In genomic region chrII:14206211-14206610, ce11 we compare ENCODE assay signal across 3 worm cellular contexts.
TF ChIP-seq lines count a peak whose summit lies in the region.

No protein-coding gene starts in this region.

TF ChIP-seq in whole organism, early embryonic, 17 proteins besides CTCF, POLR2A, EP300 and RAD21:
- TF ChIP-seq ceh-36 (tag; optimal IDR thresholded peaks at IDR 0.05; lab: Kevin White, UChicago) (peak; percentile 88), tbx-37 (GFP tag; conservative IDR thresholded peaks at IDR 0.05; lab: Robert Waterston, UW) (no peak)

TF ChIP-seq in whole organism, late embryonic, 69 proteins besides CTCF, POLR2A, EP300 and RAD21:
- TF ChIP-seq F13H6.1 (tag; optimal IDR thresholded peaks at IDR 0.05; lab: Kevin White, UChicago), result no peak
- no peak for TF ChIP-seq pat-9 (tag; optimal IDR thresholded peaks at IDR 0.05; lab: Kevin White, UChicago)
- peak; percentile 82 for TF ChIP-seq dve-1 (tag; optimal IDR thresholded peaks at IDR 0.05; lab: Kevin White, UChicago)

TF ChIP-seq in whole organism, midembryonic, 9 proteins besides CTCF, POLR2A, EP300 and RAD21:
- 0 out of 2 replicates have a peak, but pooled peaks have one; percentile 43 for TF ChIP-seq flt-1 (GFP tag; IDR thresholded peaks at IDR 0.05; lab: Robert Waterston, UW)
- TF ChIP-seq ztf-23 (GFP tag; IDR thresholded peaks at IDR 0.05; lab: Robert Waterston, UW), result no peak
